Fruit fly (Drosophila melanogaster): ENCODE data around the gene Hmu.
A peak's percentile ranks its signal among the peaks of the same experiment; 100 is the strongest.

The Hmu gene

dm6 chr3R:27253136-27253920 is 35.2 kb upstream of the Hmu start, which contains the start of gene pll (continued):
- TF ChIP-seq CG2129 (GFP tag; IDR thresholded peaks at IDR 0.05; ENCODE audit: partially characterized antibody) (no peak), ind (GFP tag; optimal IDR thresholded peaks at IDR 0.05) (peak; percentile 83), NfI (GFP tag; optimal IDR thresholded peaks at IDR 0.05) (peak; percentile 83), CG10565 (GFP tag; optimal IDR thresholded peaks at IDR 0.05) (peak; percentile 42), slbo (GFP tag; IDR thresholded peaks at IDR 0.05) (peak; percentile 96), CG11723 (GFP tag; optimal IDR thresholded peaks at IDR 0.05) (no peak), Lim3 (GFP tag; IDR thresholded peaks at IDR 0.05) (0 out of 2 replicates have a peak, but pooled peaks have one; percentile 7), CG11456 (GFP tag; IDR thresholded peaks at IDR 0.05) (peak; percentile 95), Sry-δ (GFP tag; optimal IDR thresholded peaks at IDR 0.05) (peak; percentile 82), CG2678 (tag; optimal IDR thresholded peaks at IDR 0.05) (no peak), grau (tag; optimal IDR thresholded peaks at IDR 0.05) (peak; percentile 80), ci (GFP tag; IDR thresholded peaks at IDR 0.05) (peak; percentile 91), ac (GFP tag; optimal IDR thresholded peaks at IDR 0.05) (no peak), CG34224 (GFP tag; IDR thresholded peaks at IDR 0.05; ENCODE audit: partially characterized antibody) (no peak), wor (GFP tag; IDR thresholded peaks at IDR 0.05) (peak; percentile 75), Hand (GFP tag; optimal IDR thresholded peaks at IDR 0.05) (peak; percentile 23), NC2α (GFP tag; optimal IDR thresholded peaks at IDR 0.05) (no peak), prd (optimal IDR thresholded peaks at IDR 0.05) (no peak), prd (GFP tag; IDR thresholded peaks at IDR 0.05) (peak; percentile 91), gfzf (GFP tag; optimal IDR thresholded peaks at IDR 0.05) (peak; percentile 94), ase (GFP tag; IDR thresholded peaks at IDR 0.05) (peak; percentile 95), CG7987 (GFP tag; optimal IDR thresholded peaks at IDR 0.05) (peak; percentile 32), YL-1 (GFP tag; optimal IDR thresholded peaks at IDR 0.05) (peak; percentile 74), CG1792 (GFP tag; optimal IDR thresholded peaks at IDR 0.05) (peak; percentile 26), row (GFP tag; IDR thresholded peaks at IDR 0.05) (peak; percentile 89), Asciz (GFP tag; optimal IDR thresholded peaks at IDR 0.05) (peak; percentile 50), CG13287 (GFP tag; IDR thresholded peaks at IDR 0.05; ENCODE audit: partially characterized antibody) (peak; percentile 69), CG18599 (GFP tag; optimal IDR thresholded peaks at IDR 0.05) (peak; percentile 88), BEAF-32 (GFP tag; optimal IDR thresholded peaks at IDR 0.05) (peak; percentile 83), ab (GFP tag; optimal IDR thresholded peaks at IDR 0.05) (peak; percentile 6), dpn (GFP tag; optimal IDR thresholded peaks at IDR 0.05) (peak; percentile 84 to 90), abd-A (tag; optimal IDR thresholded peaks at IDR 0.05) (no peak), luna (GFP tag; optimal IDR thresholded peaks at IDR 0.05) (peak; percentile 65), schlank (tag; optimal IDR thresholded peaks at IDR 0.05) (peak; percentile 50), CG17612 (GFP tag; IDR thresholded peaks at IDR 0.05) (0 out of 2 replicates have a peak, but pooled peaks have one; percentile 26), HHEX (GFP tag; optimal IDR thresholded peaks at IDR 0.05) (peak; percentile 51), odd (GFP tag; optimal IDR thresholded peaks at IDR 0.05) (no peak), CG11398 (GFP tag; optimal IDR thresholded peaks at IDR 0.05) (no peak), amos (GFP tag; IDR thresholded peaks at IDR 0.05; ENCODE audit: partially characterized antibody) (peak; percentile 50; the same call in 1 of the 2 replicates), ttk (GFP tag; IDR thresholded peaks at IDR 0.05) (peak; percentile 84), CG3995 (GFP tag; optimal IDR thresholded peaks at IDR 0.05) (peak; percentile 43), Taf1 (GFP tag; IDR thresholded peaks at IDR 0.05) (peak; percentile 76), ems (GFP tag; optimal IDR thresholded peaks at IDR 0.05) (peak; percentile 66), bsh (GFP tag; optimal IDR thresholded peaks at IDR 0.05) (peak in 1 of 2 experiments; percentile 84), Dll (GFP tag; IDR thresholded peaks at IDR 0.05; ENCODE audit: partially characterized antibody) (peak; percentile 68; the same call in 3 of the 4 replicates), chm (GFP tag; IDR thresholded peaks at IDR 0.05) (peak; percentile 92), CG6854 (GFP tag; optimal IDR thresholded peaks at IDR 0.05) (no peak), pan (optimal IDR thresholded peaks at IDR 0.05) (no peak), pan (GFP tag; optimal IDR thresholded peaks at IDR 0.05 in 1 of 2, IDR thresholded peaks at IDR 0.05 in 1 of 2) (peak in 1 of 2 experiments; percentile 94)

Data from whole organism, embryonic.